Worm (Caenorhabditis elegans): ENCODE data around the gene perm-1.

ce11 chrII:7870632-7871031 is 10.0 kb upstream of the perm-1 start:
- TF ChIP-seq lin-13 (GFP tag; optimal IDR thresholded peaks at IDR 0.05): peak; percentile 17
- no peak for TF ChIP-seq pqm-1 (tag; optimal IDR thresholded peaks at IDR 0.05)
- TF ChIP-seq egl-27 (tag; optimal IDR thresholded peaks at IDR 0.05): no peak
- no peak for TF ChIP-seq pax-3 (tag; optimal IDR thresholded peaks at IDR 0.05)
- no peak for TF ChIP-seq sptf-1 (tag; optimal IDR thresholded peaks at IDR 0.05)

Data from whole organism, L1 larva.